Worm (Caenorhabditis elegans): ENCODE measurements around the gene F42A10.6.

- TF ChIP-seq W03F9.2 (tag; optimal IDR thresholded peaks at IDR 0.05) (no peak), him-1 (tag; optimal IDR thresholded peaks at IDR 0.05) (no peak)
Measured at ce11 chrIII:6179062-6179461, 2.4 kb upstream of the F42A10.6 start.

Data from whole organism, L4/young adult.